Worm (Caenorhabditis elegans) whole organism, L3 larva: ENCODE results near the gene T19D12.10.

Experiments used
- ZK546.5 ChIP-seq: sonication (generic microtip); optimal IDR thresholded peaks from 2 replicates; lab custom pipeline; 2017; ENCODE audit warnings: missing biosample characterization, missing genetic modification characterization
- aly-2 ChIP-seq: fragments of 150-350 bp; optimal IDR thresholded peaks from 2 replicates; lab custom pipeline; 2014; ENCODE audit warnings: missing biosample characterization, missing genetic modification characterization
- ama-1 ChIP-seq: fragments of 150-350 bp; optimal IDR thresholded peaks from 2 replicates; lab custom pipeline; 2018
- egl-5 ChIP-seq: fragments of 150-350 bp; optimal IDR thresholded peaks from 2 replicates; lab custom pipeline; 2017; ENCODE audit warnings: missing biosample characterization, missing genetic modification reagents, missing genetic modification characterization, inconsistent platforms
- elt-2 ChIP-seq: sonication (generic microtip); optimal IDR thresholded peaks from 2 replicates; lab custom pipeline; 2016; ENCODE audit warnings: missing genetic modification reagents, mild to moderate bottlenecking, missing genetic modification characterization, missing compliant biosample characterization
- elt-3 ChIP-seq, 3 experiments: fragments of 150-350 bp in 1 of 3; sonication (generic microtip) in 2 of 3; optimal IDR thresholded peaks; 2 replicates in 2 of 3; 4 replicates in 1 of 3; lab custom pipeline; 2014 to 2017; ENCODE audit warnings: missing biosample characterization in 3 of 3, missing genetic modification characterization in 3 of 3
- eor-1 ChIP-seq, 2 experiments: fragments of 150-350 bp; optimal IDR thresholded peaks; 2 replicates each; lab custom pipeline; 2014 to 2018; ENCODE audit warnings: missing biosample characterization in 2 of 2, missing genetic modification characterization in 2 of 2
- fkh-2 ChIP-seq: fragments of 150-350 bp; optimal IDR thresholded peaks from 2 replicates; lab custom pipeline; 2014; ENCODE audit warnings: missing biosample characterization, missing genetic modification reagents, missing genetic modification characterization
- fos-1 ChIP-seq: fragments of 150-350 bp; optimal IDR thresholded peaks from 2 replicates; lab custom pipeline; 2014; ENCODE audit warnings: missing biosample characterization, missing genetic modification characterization
- jun-1 ChIP-seq: fragments of 150-350 bp; optimal IDR thresholded peaks from 2 replicates; lab custom pipeline; 2014; ENCODE audit warnings: missing biosample characterization, missing genetic modification reagents, missing genetic modification characterization
- lin-39 ChIP-seq: fragments of 150-350 bp; optimal IDR thresholded peaks from 2 replicates; lab custom pipeline; 2018; ENCODE audit warnings: missing biosample characterization, missing genetic modification reagents, missing genetic modification characterization
- lsy-12 ChIP-seq: sonication (generic microtip); optimal IDR thresholded peaks from 2 replicates; lab custom pipeline; 2016; ENCODE audit warnings: mild to moderate bottlenecking, missing genetic modification characterization, missing compliant biosample characterization
- nfya-1 ChIP-seq: sonication (generic microtip); optimal IDR thresholded peaks from 2 replicates; lab custom pipeline; 2017; ENCODE audit warnings: missing genetic modification characterization, mild to moderate bottlenecking, missing compliant biosample characterization, antibody characterized with exemption, moderate library complexity; ENCODE audit not compliant: insufficient read depth
- nhr-11 ChIP-seq: fragments of 150-350 bp; optimal IDR thresholded peaks from 2 replicates; lab custom pipeline; 2014; ENCODE audit warnings: missing biosample characterization, missing genetic modification characterization
- nhr-25 ChIP-seq: sonication (generic microtip); optimal IDR thresholded peaks from 2 replicates; lab custom pipeline; 2017; ENCODE audit warnings: missing biosample characterization, missing genetic modification characterization
- nhr-28 ChIP-seq: fragments of 150-350 bp; optimal IDR thresholded peaks from 2 replicates; lab custom pipeline; 2014; ENCODE audit warnings: missing biosample characterization, missing genetic modification characterization
- nhr-67 ChIP-seq: fragments of 150-350 bp; optimal IDR thresholded peaks from 2 replicates; lab custom pipeline; 2014; ENCODE audit warnings: missing biosample characterization, missing genetic modification characterization
- nhr-76 ChIP-seq: fragments of 150-350 bp; sonication (generic microtip); optimal IDR thresholded peaks from 5 replicates; lab custom pipeline; 2014; ENCODE audit warnings: missing biosample characterization, missing genetic modification characterization
- nhr-77 ChIP-seq: fragments of 150-350 bp; optimal IDR thresholded peaks from 2 replicates; lab custom pipeline; 2014; ENCODE audit warnings: missing biosample characterization, missing genetic modification characterization
- pha-4 ChIP-seq: fragments of 150-350 bp; optimal IDR thresholded peaks from 2 replicates; lab custom pipeline; 2014; ENCODE audit warnings: missing biosample characterization, missing genetic modification reagents, missing genetic modification characterization
- pqm-1 ChIP-seq: fragments of 150-350 bp; optimal IDR thresholded peaks from 2 replicates; lab custom pipeline; 2017; ENCODE audit warnings: missing biosample characterization, missing genetic modification characterization, inconsistent platforms
- snpc-4 ChIP-seq: fragments of 150-350 bp; optimal IDR thresholded peaks from 2 replicates; lab custom pipeline; 2014; ENCODE audit warnings: missing biosample characterization, missing genetic modification characterization
- unc-62 ChIP-seq: fragments of 150-350 bp; sonication (generic microtip); optimal IDR thresholded peaks from 4 replicates; lab custom pipeline; 2014; ENCODE audit warnings: missing biosample characterization, missing genetic modification reagents, missing genetic modification characterization
- ztf-11 ChIP-seq: fragments of 150-350 bp; optimal IDR thresholded peaks from 2 replicates; lab custom pipeline; 2014; ENCODE audit warnings: missing biosample characterization, missing genetic modification characterization
- ztf-4 ChIP-seq: fragments of 150-350 bp; optimal IDR thresholded peaks from 2 replicates; lab custom pipeline; 2014; ENCODE audit warnings: missing biosample characterization, missing genetic modification characterization

Gene T19D12.10

ce11 chrII:6665908-6666307, 7.2 kb upstream of the T19D12.10 start:
- TF ChIP-seq elt-2 (tag; lab: Kevin White, UChicago): peak; percentile 84
- TF ChIP-seq snpc-4 (tag; lab: Kevin White, UChicago): no peak
- no peak for TF ChIP-seq nhr-67
- peak; percentile 39 for TF ChIP-seq pqm-1 (tag; lab: Kevin White, UChicago)

- TF ChIP-seq nhr-76 (tag; lab: Kevin White, UChicago) (no peak), elt-2 (tag; lab: Kevin White, UChicago) (peak; percentile 39), pha-4 (peak; percentile 4)
These were observed 5.1 kb upstream of the T19D12.10 start for ce11 chrII:6663799-6664198.

- TF ChIP-seq nhr-28 (tag; lab: Kevin White, UChicago) (no peak), aly-2 (tag; lab: Kevin White, UChicago) (no peak), snpc-4 (tag; lab: Kevin White, UChicago) (no peak), elt-2 (tag; lab: Kevin White, UChicago) (peak; percentile 79)
These were observed 2.5 kb upstream of the T19D12.10 start, which contains the start of gene T19D12.2 for ce11 chrII:6661211-6661610. Gene T19D12.2 (plus strand): TSS chrII:6661335.

- TF ChIP-seq nhr-25 (tag; lab: Kevin White, UChicago) (no peak), ztf-11 (tag; lab: Kevin White, UChicago) (no peak), nhr-77 (tag; lab: Kevin White, UChicago) (no peak), fkh-2 (no peak), nfya-1 (tag; lab: Kevin White, UChicago) (no peak), ztf-4 (tag; lab: Kevin White, UChicago) (no peak), nhr-11 (tag; lab: Kevin White, UChicago) (no peak), lsy-12 (tag; lab: Kevin White, UChicago) (no peak)
These were observed 4.4 kb downstream of the T19D12.10 start, which contains the start of gene T19D12.9 for ce11 chrII:6654284-6654683. Gene T19D12.9 (minus strand): TSS chrII:6654384.

- no peak for TF ChIP-seq lin-39 (tag; lab: Kevin White, UChicago)
These were observed 6.9 kb downstream of the T19D12.10 start, which contains the start of gene sra-26 for ce11 chrII:6651719-6652118. Gene sra-26 (minus strand): TSS chrII:6651819.

ce11 chrII:6649026-6649425, 9.6 kb downstream of the T19D12.10 start, which contains the start of gene oig-8:
Gene oig-8 (minus strand): TSS chrII:6649126.
- TF ChIP-seq nhr-67 (no peak), ama-1 (no peak), unc-62 (no peak), lin-39 (tag; lab: Kevin White, UChicago) (no peak), nhr-28 (tag; lab: Kevin White, UChicago) (no peak)

ce11 chrII:6646903-6647302, 11.8 kb downstream of the T19D12.10 start:
- TF ChIP-seq nhr-77 (tag; lab: Kevin White, UChicago): no peak

- no peak for TF ChIP-seq eor-1 (tag; optimal IDR thresholded peaks at IDR 0.05; lab: Kevin White, UChicago)
- no peak for TF ChIP-seq fkh-2
- TF ChIP-seq snpc-4 (tag; lab: Kevin White, UChicago): no peak
- no peak for TF ChIP-seq pha-4
- peak; percentile 20 for TF ChIP-seq lin-39 (tag; lab: Kevin White, UChicago)
- TF ChIP-seq nhr-25 (tag; lab: Kevin White, UChicago): no peak
- no peak for TF ChIP-seq ZK546.5
- peak; percentile 66 for TF ChIP-seq egl-5
- TF ChIP-seq ztf-4 (tag; lab: Kevin White, UChicago): no peak
- no peak for TF ChIP-seq jun-1
- TF ChIP-seq fos-1 (tag; lab: Kevin White, UChicago): no peak
- no peak for TF ChIP-seq elt-3 (tag; optimal IDR thresholded peaks at IDR 0.05; lab: Kevin White, UChicago)
- no peak for TF ChIP-seq pqm-1 (tag; lab: Kevin White, UChicago)
These were observed 16.0 kb downstream of the T19D12.10 start, which contains the start of gene T19D12.6 for ce11 chrII:6642651-6643167. Gene T19D12.6 (minus strand): TSS chrII:6643117.
